Worm (Caenorhabditis elegans) whole organism, early embryonic: ENCODE data around the gene Y79H2A.2.

Source experiments
- F13C5.2 ChIP-seq: sonication (generic microtip); optimal IDR thresholded peaks from 2 replicates; lab custom pipeline; 2017; ENCODE audit warnings: mild to moderate bottlenecking, missing genetic modification characterization, inconsistent platforms, missing compliant biosample characterization
- ama-1 ChIP-seq: fragments of 150-350 bp; optimal IDR thresholded peaks from 2 replicates; lab custom pipeline; 2014
- flt-1 ChIP-seq: fragments of 200-800 bp; sonication (Bioruptor generic); IDR thresholded peaks from 2 replicates; pipeline ENCODE4 v1.3.6; 2022; ENCODE audit warnings: missing genetic modification characterization, missing compliant biosample characterization
- pes-1 ChIP-seq: fragments of 200-800 bp; sonication (Bioruptor generic); IDR thresholded peaks from 2 replicates; pipeline ENCODE4 v1.3.6; 2022; ENCODE audit warnings: missing genetic modification reagents, missing genetic modification characterization, missing compliant biosample characterization
- tra-4 ChIP-seq: sonication (generic microtip); optimal IDR thresholded peaks from 2 replicates; lab custom pipeline; 2017; ENCODE audit warnings: missing genetic modification characterization, missing compliant biosample characterization

ce11 chrIII:12030669-12031068, at the start of gene Y79H2A.2:
- no peak for TF ChIP-seq flt-1 (GFP tag; lab: Robert Waterston, UW)
- TF ChIP-seq tra-4 (tag; lab: Kevin White, UChicago), result no peak
- TF ChIP-seq ama-1 (lab: Kevin White, UChicago), result no peak
- TF ChIP-seq F13C5.2 (tag; lab: Kevin White, UChicago), result no peak
- no peak for TF ChIP-seq pes-1 (GFP tag; lab: Robert Waterston, UW)
